Worm (Caenorhabditis elegans) whole organism, young adult: ENCODE measurements around the gene fbxb-34.

Experiments used
- B0261.1 ChIP-seq: sonication (generic microtip); optimal IDR thresholded peaks from 2 replicates; lab custom pipeline; 2016; ENCODE audit warnings: mild to moderate bottlenecking, missing genetic modification characterization, moderate library complexity, missing compliant biosample characterization
- B0336.3 ChIP-seq: fragments of 200-800 bp; sonication (Bioruptor generic); IDR thresholded peaks from 2 replicates; pipeline ENCODE4 v1.3.6; 2022; ENCODE audit warnings: missing genetic modification characterization, missing compliant biosample characterization
- C17E4.6 ChIP-seq: fragments of 200-800 bp; sonication (Bioruptor generic); IDR thresholded peaks from 2 replicates; pipeline ENCODE4 v1.3.6; 2022; ENCODE audit warnings: missing genetic modification reagents, missing genetic modification characterization, missing compliant biosample characterization
- D2030.7 ChIP-seq: fragments of 200-800 bp; sonication (Bioruptor generic); IDR thresholded peaks from 2 replicates; pipeline ENCODE4 v1.3.6; 2022; ENCODE audit warnings: missing genetic modification reagents, missing genetic modification characterization, missing compliant biosample characterization
- F33H1.4 ChIP-seq: fragments of 200-800 bp; sonication (Bioruptor generic); IDR thresholded peaks from 2 replicates; pipeline ENCODE4 v1.3.6; 2022; ENCODE audit warnings: missing genetic modification reagents, missing genetic modification characterization, missing compliant biosample characterization
- F37B4.10 ChIP-seq: fragments of 200-800 bp; sonication (Bioruptor generic); IDR thresholded peaks from 2 replicates; pipeline ENCODE4 v1.3.6; 2022; ENCODE audit warnings: missing genetic modification characterization, missing compliant biosample characterization
- F49E8.2 ChIP-seq: sonication (generic microtip); optimal IDR thresholded peaks from 3 replicates; lab custom pipeline; 2017; ENCODE audit warnings: missing genetic modification characterization, mild to moderate bottlenecking, missing compliant biosample characterization, antibody characterized with exemption, moderate library complexity; ENCODE audit not compliant: insufficient read depth
- F52B5.7 ChIP-seq: sonication (generic microtip); optimal IDR thresholded peaks from 2 replicates; lab custom pipeline; 2016; ENCODE audit warnings: mild to moderate bottlenecking, missing genetic modification characterization, missing compliant biosample characterization
- K11D2.4 ChIP-seq: fragments of 200-800 bp; sonication (Bioruptor generic); IDR thresholded peaks from 2 replicates; pipeline ENCODE4 v1.3.6; 2022; ENCODE audit warnings: missing genetic modification reagents, missing genetic modification characterization, missing compliant biosample characterization
- T26A5.8 ChIP-seq: sonication (generic microtip); optimal IDR thresholded peaks from 2 replicates; lab custom pipeline; 2016; ENCODE audit warnings: missing genetic modification characterization, missing compliant biosample characterization
- Y53F4B.3 ChIP-seq: fragments of 200-800 bp; sonication (Bioruptor generic); IDR thresholded peaks from 2 replicates; pipeline ENCODE4 v1.3.6; 2022; ENCODE audit warnings: missing genetic modification reagents, missing genetic modification characterization, missing compliant biosample characterization
- Y53G8AR.9 ChIP-seq: fragments of 200-800 bp; sonication (Bioruptor generic); conservative IDR thresholded peaks from 2 replicates; pipeline ENCODE4 v1.3.6; 2022; ENCODE audit warnings: missing genetic modification reagents, missing genetic modification characterization, missing compliant biosample characterization
- Y56A3A.18 ChIP-seq: fragments of 200-800 bp; sonication (Bioruptor generic); IDR thresholded peaks from 2 replicates; pipeline ENCODE4 v1.3.6; 2022; ENCODE audit warnings: missing genetic modification reagents, missing genetic modification characterization, missing compliant biosample characterization
- Y67H2A.10 ChIP-seq: fragments of 200-800 bp; sonication (Bioruptor generic); conservative IDR thresholded peaks from 2 replicates; pipeline ENCODE4 v1.3.6; 2022; ENCODE audit warnings: missing genetic modification reagents, missing genetic modification characterization, missing compliant biosample characterization
- ZK185.1 ChIP-seq: sonication (generic microtip); optimal IDR thresholded peaks from 2 replicates; lab custom pipeline; 2016; ENCODE audit warnings: mild to moderate bottlenecking, missing genetic modification characterization, missing compliant biosample characterization; ENCODE audit not compliant: poor library complexity, severe bottlenecking
- akir-1 ChIP-seq: fragments of 200-800 bp; sonication (Bioruptor generic); optimal IDR thresholded peaks from 2 replicates; lab custom pipeline; 2018; ENCODE audit warnings: mild to moderate bottlenecking, missing genetic modification characterization, moderate library complexity, missing compliant biosample characterization
- aptf-2 ChIP-seq: fragments of 200-800 bp; sonication (Bioruptor generic); conservative IDR thresholded peaks from 2 replicates; pipeline ENCODE4 v1.3.6; 2022; ENCODE audit warnings: missing genetic modification reagents, missing genetic modification characterization, missing compliant biosample characterization
- aptf-3 ChIP-seq: fragments of 200-800 bp; sonication (Bioruptor generic); IDR thresholded peaks from 2 replicates; pipeline ENCODE4 v1.3.6; 2022; ENCODE audit warnings: missing genetic modification characterization, missing compliant biosample characterization
- athp-1 ChIP-seq: sonication (generic microtip); optimal IDR thresholded peaks from 2 replicates; lab custom pipeline; 2017; ENCODE audit warnings: mild to moderate bottlenecking, missing genetic modification characterization, missing compliant biosample characterization
- bed-1 ChIP-seq: fragments of 200-800 bp; sonication (Bioruptor generic); IDR thresholded peaks from 2 replicates; pipeline ENCODE4 v1.3.6; 2022; ENCODE audit warnings: missing genetic modification reagents, missing genetic modification characterization, missing compliant biosample characterization
- ccch-3 ChIP-seq: fragments of 200-800 bp; sonication (Bioruptor generic); optimal IDR thresholded peaks from 2 replicates; lab custom pipeline; 2018; ENCODE audit warnings: mild to moderate bottlenecking, missing genetic modification characterization, missing compliant biosample characterization
- ceh-27 ChIP-seq: fragments of 200-800 bp; sonication (Bioruptor generic); optimal IDR thresholded peaks from 2 replicates; lab custom pipeline; 2018; ENCODE audit warnings: mild to moderate bottlenecking, missing genetic modification characterization, moderate library complexity, missing compliant biosample characterization
- ceh-40 ChIP-seq: fragments of 200-800 bp; sonication (Bioruptor generic); IDR thresholded peaks from 2 replicates; pipeline ENCODE4 v1.3.6; 2022; ENCODE audit warnings: missing genetic modification characterization, missing compliant biosample characterization
- chd-7 ChIP-seq: sonication (generic microtip); optimal IDR thresholded peaks from 2 replicates; lab custom pipeline; 2016; ENCODE audit warnings: mild to moderate bottlenecking, missing genetic modification characterization, moderate library complexity, missing compliant biosample characterization
- dpff-1 ChIP-seq: sonication (generic microtip); optimal IDR thresholded peaks from 2 replicates; lab custom pipeline; 2017; ENCODE audit warnings: mild to moderate bottlenecking, missing genetic modification characterization, missing compliant biosample characterization
- efl-1 ChIP-seq: fragments of 150-350 bp; optimal IDR thresholded peaks from 2 replicates; lab custom pipeline; 2014; ENCODE audit warnings: missing biosample characterization, missing genetic modification reagents, missing genetic modification characterization
- ekl-4 ChIP-seq: fragments of 200-800 bp; sonication (Bioruptor generic); IDR thresholded peaks from 2 replicates; pipeline ENCODE4 v1.3.6; 2022; ENCODE audit warnings: missing genetic modification reagents, missing genetic modification characterization, missing compliant biosample characterization
- ets-4 ChIP-seq: fragments of 200-800 bp; sonication (Bioruptor generic); optimal IDR thresholded peaks from 2 replicates; lab custom pipeline; 2018; ENCODE audit warnings: mild to moderate bottlenecking, missing genetic modification characterization, missing compliant biosample characterization
- hmg-20 ChIP-seq: fragments of 200-800 bp; sonication (Bioruptor generic); IDR thresholded peaks from 2 replicates; pipeline ENCODE4 v1.3.6; 2022; ENCODE audit warnings: missing genetic modification reagents, missing genetic modification characterization, missing compliant biosample characterization
- let-526 ChIP-seq: fragments of 200-800 bp; sonication (Bioruptor generic); IDR thresholded peaks from 2 replicates; pipeline ENCODE4 v1.3.6; 2022; ENCODE audit warnings: missing genetic modification reagents, missing genetic modification characterization, missing compliant biosample characterization
- lin-26 ChIP-seq: fragments of 200-800 bp; sonication (Bioruptor generic); IDR thresholded peaks from 2 replicates; pipeline ENCODE4 v1.3.6; 2022; ENCODE audit warnings: missing genetic modification reagents, missing genetic modification characterization, missing compliant biosample characterization
- lin-40 ChIP-seq: sonication (generic microtip); optimal IDR thresholded peaks from 2 replicates; lab custom pipeline; 2016; ENCODE audit warnings: missing genetic modification characterization, mild to moderate bottlenecking, missing compliant biosample characterization, missing genotype, missing genetic modification reagents
- lir-1 ChIP-seq: fragments of 200-800 bp; sonication (Bioruptor generic); conservative IDR thresholded peaks from 2 replicates; pipeline ENCODE4 v1.3.6; 2022; ENCODE audit warnings: missing genetic modification reagents, missing genetic modification characterization, missing compliant biosample characterization
- lsl-1 ChIP-seq: fragments of 200-800 bp; sonication (Bioruptor generic); optimal IDR thresholded peaks from 2 replicates; lab custom pipeline; 2018; ENCODE audit warnings: mild to moderate bottlenecking, missing genetic modification characterization, moderate library complexity, missing compliant biosample characterization
- madf-10 ChIP-seq: sonication (generic microtip); optimal IDR thresholded peaks from 2 replicates; lab custom pipeline; 2016; ENCODE audit warnings: mild to moderate bottlenecking, missing genetic modification characterization, missing compliant biosample characterization
- madf-6 ChIP-seq: fragments of 200-800 bp; sonication (Bioruptor generic); IDR thresholded peaks from 2 replicates; pipeline ENCODE4 v1.3.6; 2022; ENCODE audit warnings: missing genetic modification reagents, missing genetic modification characterization, missing compliant biosample characterization
- madf-8 ChIP-seq: fragments of 200-800 bp; sonication (Bioruptor generic); conservative IDR thresholded peaks from 2 replicates; pipeline ENCODE4 v1.3.6; 2022; ENCODE audit warnings: missing genetic modification reagents, missing genetic modification characterization, missing compliant biosample characterization
- mel-28 ChIP-seq: sonication (generic microtip); optimal IDR thresholded peaks from 2 replicates; lab custom pipeline; 2016; ENCODE audit warnings: borderline replicate concordance, mild to moderate bottlenecking, missing genetic modification characterization, missing compliant biosample characterization
- nhr-179 ChIP-seq: sonication (generic microtip); optimal IDR thresholded peaks from 2 replicates; lab custom pipeline; 2016; ENCODE audit warnings: mild to moderate bottlenecking, missing genetic modification characterization, missing compliant biosample characterization
- repo-1 ChIP-seq: sonication (generic microtip); optimal IDR thresholded peaks from 2 replicates; lab custom pipeline; 2017; ENCODE audit warnings: mild to moderate bottlenecking, missing genetic modification characterization, missing compliant biosample characterization
- sdz-38 ChIP-seq: sonication (generic microtip); optimal IDR thresholded peaks from 2 replicates; lab custom pipeline; 2016; ENCODE audit warnings: missing genotype, missing genetic modification characterization, missing compliant biosample characterization
- somi-1 ChIP-seq: fragments of 200-800 bp; sonication (Bioruptor generic); optimal IDR thresholded peaks from 2 replicates; lab custom pipeline; 2018; ENCODE audit warnings: mild to moderate bottlenecking, missing genetic modification characterization, missing compliant biosample characterization
- sptf-2 ChIP-seq: fragments of 200-800 bp; sonication (Bioruptor generic); optimal IDR thresholded peaks from 2 replicates; lab custom pipeline; 2018; ENCODE audit warnings: mild to moderate bottlenecking, missing genetic modification characterization, missing compliant biosample characterization
- xnd-1 ChIP-seq: sonication (generic microtip); optimal IDR thresholded peaks from 2 replicates; lab custom pipeline; 2016; ENCODE audit warnings: missing genotype, missing genetic modification reagents, missing genetic modification characterization, missing compliant biosample characterization
- zfh-2 ChIP-seq: fragments of 200-800 bp; sonication (Bioruptor generic); conservative IDR thresholded peaks from 2 replicates; pipeline ENCODE4 v1.3.6; 2022; ENCODE audit warnings: missing genetic modification reagents, missing genetic modification characterization, missing compliant biosample characterization
- ztf-25 ChIP-seq: fragments of 200-800 bp; sonication (Bioruptor generic); IDR thresholded peaks from 2 replicates; pipeline ENCODE4 v1.3.6; 2022; ENCODE audit warnings: missing genetic modification reagents, missing genetic modification characterization, missing compliant biosample characterization
- ztf-26 ChIP-seq: sonication (generic microtip); optimal IDR thresholded peaks from 2 replicates; lab custom pipeline; 2017; ENCODE audit warnings: missing genetic modification characterization, missing compliant biosample characterization
- ztf-3 ChIP-seq: fragments of 200-800 bp; sonication (Bioruptor generic); optimal IDR thresholded peaks from 2 replicates; lab custom pipeline; 2018; ENCODE audit warnings: mild to moderate bottlenecking, missing genetic modification characterization, missing compliant biosample characterization

Gene fbxb-34

DNA sequence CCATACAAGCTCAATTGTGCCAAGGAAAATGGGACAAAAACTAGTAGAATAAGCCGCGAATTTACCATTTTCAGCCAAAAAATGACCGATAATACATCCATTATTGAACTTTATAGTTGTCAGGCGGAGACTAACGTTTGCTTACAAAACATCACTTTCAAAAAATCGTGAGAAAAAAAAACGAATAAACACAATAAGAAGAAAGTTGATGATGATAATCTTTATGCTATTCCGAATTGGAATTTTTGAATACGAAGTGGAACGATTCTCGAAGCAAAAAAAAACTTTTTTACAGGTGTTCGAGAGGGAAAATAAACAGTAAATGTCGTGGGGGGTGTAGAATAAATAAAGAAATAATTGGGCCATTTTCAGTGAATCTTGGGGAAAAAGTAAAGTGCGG lies 10.0 kb upstream of the fbxb-34 start, which contains the start of gene W08F4.7 (continued):
- no peak for TF ChIP-seq bed-1 (GFP tag; lab: Robert Waterston, UW)
- no peak for TF ChIP-seq let-526
- no peak for TF ChIP-seq sdz-38
- TF ChIP-seq ekl-4: 0 out of 2 replicates have a peak, but pooled peaks have one; percentile 12
- TF ChIP-seq sptf-2 (GFP tag; lab: Kevin White, UChicago): no peak
- no peak for TF ChIP-seq ztf-3 (GFP tag; lab: Kevin White, UChicago)
- peak; percentile 26; the same call in 1 of the 2 replicates for TF ChIP-seq B0336.3 (GFP tag; lab: Robert Waterston, UW)
- TF ChIP-seq ztf-26: no peak
- no peak for TF ChIP-seq Y53G8AR.9
- TF ChIP-seq C17E4.6 (GFP tag; lab: Robert Waterston, UW): no peak
- no peak for TF ChIP-seq aptf-3 (GFP tag; lab: Robert Waterston, UW)
- no peak for TF ChIP-seq nhr-179
- TF ChIP-seq ZK185.1 (tag; lab: Kevin White, UChicago): no peak
- TF ChIP-seq lin-40 (tag; lab: Kevin White, UChicago): no peak
- no peak for TF ChIP-seq efl-1 (GFP tag; lab: Kevin White, UChicago)
- TF ChIP-seq lir-1 (GFP tag; lab: Robert Waterston, UW): no peak
- no peak for TF ChIP-seq F52B5.7
- TF ChIP-seq ceh-40 (GFP tag; lab: Robert Waterston, UW): no peak
- TF ChIP-seq F33H1.4 (GFP tag; lab: Robert Waterston, UW): no peak
- TF ChIP-seq madf-6 (GFP tag; lab: Robert Waterston, UW): 0 out of 2 replicates have a peak, but pooled peaks have one; percentile 1
- TF ChIP-seq akir-1 (GFP tag; lab: Kevin White, UChicago): no peak
- no peak for TF ChIP-seq ccch-3
- TF ChIP-seq Y53F4B.3: no peak
- no peak for TF ChIP-seq F37B4.10
- TF ChIP-seq xnd-1 (tag; lab: Kevin White, UChicago): no peak

DNA sequence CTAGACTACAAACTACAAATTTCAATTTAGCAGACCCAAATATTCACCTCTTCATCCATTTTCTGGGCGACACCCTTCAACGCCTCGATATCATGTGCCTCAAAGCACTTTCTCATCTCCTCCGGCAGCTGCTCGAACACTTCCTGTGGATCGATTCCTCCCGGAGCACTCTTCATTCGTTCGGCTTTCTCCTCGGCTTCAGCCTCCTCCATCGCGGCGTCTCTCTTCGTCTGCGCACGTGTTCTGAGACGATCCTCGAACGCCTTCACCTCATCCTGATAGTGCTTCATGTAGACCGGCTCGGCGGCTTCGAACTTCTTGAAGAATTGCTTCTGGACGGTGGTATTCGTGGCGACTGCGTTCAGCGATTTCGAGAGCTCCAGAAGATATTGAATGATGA lies 8.8 kb upstream of the fbxb-34 start:
- 0 out of 2 replicates have a peak, but pooled peaks have one; percentile 3 for TF ChIP-seq lin-26 (GFP tag; lab: Robert Waterston, UW)
- TF ChIP-seq zfh-2: peak; percentile 33; the same call in 1 of the 2 replicates
- TF ChIP-seq ets-4 (GFP tag; lab: Kevin White, UChicago): no peak
- TF ChIP-seq ceh-27 (GFP tag; lab: Kevin White, UChicago): no peak
- no peak for TF ChIP-seq dpff-1 (tag; lab: Kevin White, UChicago)
- no peak for TF ChIP-seq hmg-20 (GFP tag; lab: Robert Waterston, UW)
- TF ChIP-seq athp-1: no peak
- TF ChIP-seq madf-10 (tag; lab: Kevin White, UChicago): no peak
- TF ChIP-seq chd-7 (tag; lab: Kevin White, UChicago): no peak
- TF ChIP-seq, all 124 proteins: peak for 2

DNA sequence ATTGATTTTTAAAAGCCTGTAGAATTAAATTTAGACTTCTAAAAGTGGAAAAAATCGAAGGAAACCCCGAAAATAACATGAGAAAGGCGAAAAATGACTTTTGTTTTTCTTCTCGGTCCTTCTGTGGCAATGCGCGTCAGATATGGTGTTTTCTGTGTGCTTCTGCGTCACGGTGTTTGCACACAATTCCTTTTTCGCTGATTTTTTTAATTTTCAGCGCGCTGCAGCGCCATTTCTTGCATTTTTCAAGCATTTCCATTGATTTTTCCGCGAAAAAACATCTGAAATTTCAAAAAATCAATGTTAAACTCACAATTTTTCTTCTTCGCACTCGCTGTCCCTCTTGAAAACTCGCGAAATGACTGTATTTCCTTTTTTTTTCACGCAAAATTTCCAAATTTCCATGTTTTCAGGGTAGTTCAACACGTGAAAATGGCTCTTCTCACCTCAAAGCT lies 7.4 kb upstream of the fbxb-34 start, which contains the start of the genes cdc-37 and W08F4.3:
cdc-37 (minus strand) TSS at position 405 of the 455 bp plus-strand sequence.
W08F4.3 (plus strand) TSS at position 414 of the 455 bp plus-strand sequence.
- TF ChIP-seq nhr-179: no peak
- no peak for TF ChIP-seq T26A5.8 (tag; lab: Kevin White, UChicago)
- peak; percentile 72 for TF ChIP-seq D2030.7 (GFP tag; lab: Robert Waterston, UW)
- no peak for TF ChIP-seq B0261.1 (tag; lab: Kevin White, UChicago)
- TF ChIP-seq aptf-2: no peak
- no peak for TF ChIP-seq ZK185.1 (tag; lab: Kevin White, UChicago)
- TF ChIP-seq K11D2.4 (GFP tag; lab: Robert Waterston, UW): no peak
- TF ChIP-seq somi-1 (GFP tag; lab: Kevin White, UChicago): no peak
- TF ChIP-seq mel-28 (tag; lab: Kevin White, UChicago): no peak
- TF ChIP-seq Y56A3A.18 (GFP tag; lab: Robert Waterston, UW): no peak
- TF ChIP-seq F49E8.2: no peak
- TF ChIP-seq madf-6 (GFP tag; lab: Robert Waterston, UW): peak; percentile 87
- no peak for TF ChIP-seq repo-1 (tag; lab: Kevin White, UChicago)
- TF ChIP-seq lsl-1 (GFP tag; lab: Kevin White, UChicago): peak; percentile 37
- no peak for TF ChIP-seq ztf-26
- TF ChIP-seq Y67H2A.10 (GFP tag; lab: Robert Waterston, UW): no peak
- no peak for TF ChIP-seq ztf-25 (GFP tag; lab: Robert Waterston, UW)
- no peak for TF ChIP-seq athp-1
- peak; percentile 75 for TF ChIP-seq madf-8 (GFP tag; lab: Robert Waterston, UW)
